Worm (Caenorhabditis elegans) whole organism, L3 larva: ENCODE data around the gene F49E10.2.

Experiments used
- R02D3.7 ChIP-seq: fragments of 150-350 bp; optimal IDR thresholded peaks from 2 replicates; lab custom pipeline; 2014; ENCODE audit warnings: missing biosample characterization, missing genetic modification characterization
- ZK546.5 ChIP-seq: sonication (generic microtip); optimal IDR thresholded peaks from 2 replicates; lab custom pipeline; 2017; ENCODE audit warnings: missing biosample characterization, missing genetic modification characterization
- aly-2 ChIP-seq: fragments of 150-350 bp; optimal IDR thresholded peaks from 2 replicates; lab custom pipeline; 2014; ENCODE audit warnings: missing biosample characterization, missing genetic modification characterization
- ama-1 ChIP-seq: fragments of 150-350 bp; optimal IDR thresholded peaks from 2 replicates; lab custom pipeline; 2018
- ceh-16 ChIP-seq: sonication (generic microtip); optimal IDR thresholded peaks from 2 replicates; lab custom pipeline; 2017; ENCODE audit warnings: missing biosample characterization, missing genetic modification characterization
- ceh-28 ChIP-seq: fragments of 150-350 bp; optimal IDR thresholded peaks from 2 replicates; lab custom pipeline; 2014; ENCODE audit warnings: missing biosample characterization, missing genetic modification reagents, missing genetic modification characterization
- ceh-82 ChIP-seq: fragments of 150-350 bp; optimal IDR thresholded peaks from 2 replicates; lab custom pipeline; 2014; ENCODE audit warnings: missing biosample characterization, missing genetic modification characterization
- ceh-9 ChIP-seq: sonication (generic microtip); optimal IDR thresholded peaks from 2 replicates; lab custom pipeline; 2018; ENCODE audit warnings: missing biosample characterization, missing genetic modification characterization
- daf-12 ChIP-seq: fragments of 150-350 bp; optimal IDR thresholded peaks from 2 replicates; lab custom pipeline; 2014; ENCODE audit warnings: missing biosample characterization, missing genetic modification reagents, missing genetic modification characterization
- elt-1 ChIP-seq: fragments of 150-350 bp; optimal IDR thresholded peaks from 2 replicates; lab custom pipeline; 2014; ENCODE audit warnings: missing biosample characterization, missing genetic modification characterization
- elt-2 ChIP-seq: sonication (generic microtip); optimal IDR thresholded peaks from 2 replicates; lab custom pipeline; 2016; ENCODE audit warnings: missing genetic modification reagents, mild to moderate bottlenecking, missing genetic modification characterization, missing compliant biosample characterization
- elt-3 ChIP-seq, 3 experiments: fragments of 150-350 bp in 1 of 3; sonication (generic microtip) in 2 of 3; optimal IDR thresholded peaks; 2 replicates in 2 of 3; 4 replicates in 1 of 3; lab custom pipeline; 2014 to 2017; ENCODE audit warnings: missing biosample characterization in 3 of 3, missing genetic modification characterization in 3 of 3
- fkh-10 ChIP-seq: sonication (generic microtip); optimal IDR thresholded peaks from 2 replicates; lab custom pipeline; 2017; ENCODE audit warnings: missing biosample characterization, missing genetic modification reagents, missing genetic modification characterization
- fkh-2 ChIP-seq: fragments of 150-350 bp; optimal IDR thresholded peaks from 2 replicates; lab custom pipeline; 2014; ENCODE audit warnings: missing biosample characterization, missing genetic modification reagents, missing genetic modification characterization
- fos-1 ChIP-seq: fragments of 150-350 bp; optimal IDR thresholded peaks from 2 replicates; lab custom pipeline; 2014; ENCODE audit warnings: missing biosample characterization, missing genetic modification characterization
- hmg-11 ChIP-seq: sonication (generic microtip); optimal IDR thresholded peaks from 2 replicates; lab custom pipeline; 2016; ENCODE audit warnings: missing genetic modification characterization, missing compliant biosample characterization
- jun-1 ChIP-seq: fragments of 150-350 bp; optimal IDR thresholded peaks from 2 replicates; lab custom pipeline; 2014; ENCODE audit warnings: missing biosample characterization, missing genetic modification reagents, missing genetic modification characterization
- lin-15B ChIP-seq: fragments of 150-350 bp; optimal IDR thresholded peaks from 2 replicates; lab custom pipeline; 2014; ENCODE audit warnings: missing biosample characterization, missing genetic modification characterization
- lsy-12 ChIP-seq: sonication (generic microtip); optimal IDR thresholded peaks from 2 replicates; lab custom pipeline; 2016; ENCODE audit warnings: mild to moderate bottlenecking, missing genetic modification characterization, missing compliant biosample characterization
- mml-1 ChIP-seq: fragments of 150-350 bp; sonication (generic microtip); optimal IDR thresholded peaks from 3 replicates; lab custom pipeline; 2014; ENCODE audit warnings: missing biosample characterization, missing genetic modification characterization
- nfya-1 ChIP-seq: sonication (generic microtip); optimal IDR thresholded peaks from 2 replicates; lab custom pipeline; 2017; ENCODE audit warnings: missing genetic modification characterization, mild to moderate bottlenecking, missing compliant biosample characterization, antibody characterized with exemption, moderate library complexity; ENCODE audit not compliant: insufficient read depth
- nhr-12 ChIP-seq: fragments of 150-350 bp; optimal IDR thresholded peaks from 2 replicates; lab custom pipeline; 2014; ENCODE audit warnings: missing biosample characterization, missing genetic modification characterization
- nhr-237 ChIP-seq: fragments of 150-350 bp; optimal IDR thresholded peaks from 2 replicates; lab custom pipeline; 2014; ENCODE audit warnings: missing biosample characterization, missing genetic modification characterization
- nhr-25 ChIP-seq: sonication (generic microtip); optimal IDR thresholded peaks from 2 replicates; lab custom pipeline; 2017; ENCODE audit warnings: missing biosample characterization, missing genetic modification characterization
- nhr-43 ChIP-seq: sonication (generic microtip); optimal IDR thresholded peaks from 2 replicates; lab custom pipeline; 2016; ENCODE audit warnings: mild to moderate bottlenecking, missing genetic modification characterization, missing compliant biosample characterization; ENCODE audit not compliant: poor library complexity, severe bottlenecking
- nhr-76 ChIP-seq: fragments of 150-350 bp; sonication (generic microtip); optimal IDR thresholded peaks from 5 replicates; lab custom pipeline; 2014; ENCODE audit warnings: missing biosample characterization, missing genetic modification characterization
- pha-4 ChIP-seq: fragments of 150-350 bp; optimal IDR thresholded peaks from 2 replicates; lab custom pipeline; 2014; ENCODE audit warnings: missing biosample characterization, missing genetic modification reagents, missing genetic modification characterization
- pqm-1 ChIP-seq: fragments of 150-350 bp; optimal IDR thresholded peaks from 2 replicates; lab custom pipeline; 2017; ENCODE audit warnings: missing biosample characterization, missing genetic modification characterization, inconsistent platforms
- sea-2 ChIP-seq: fragments of 150-350 bp; sonication (generic microtip); optimal IDR thresholded peaks from 4 replicates; lab custom pipeline; 2014; ENCODE audit warnings: missing biosample characterization, missing genetic modification reagents, missing genetic modification characterization
- snpc-4 ChIP-seq: fragments of 150-350 bp; optimal IDR thresholded peaks from 2 replicates; lab custom pipeline; 2014; ENCODE audit warnings: missing biosample characterization, missing genetic modification characterization
- tbx-2 ChIP-seq: sonication (generic microtip); optimal IDR thresholded peaks from 2 replicates; lab custom pipeline; 2016; ENCODE audit warnings: mild to moderate bottlenecking, missing genetic modification characterization, missing compliant biosample characterization
- unc-39 ChIP-seq: sonication (generic microtip); optimal IDR thresholded peaks from 4 replicates; lab custom pipeline; 2017; ENCODE audit warnings: missing biosample characterization, missing genetic modification characterization
- zag-1 ChIP-seq: fragments of 150-350 bp; optimal IDR thresholded peaks from 2 replicates; lab custom pipeline; 2014; ENCODE audit warnings: missing biosample characterization, missing genetic modification characterization
- ztf-11 ChIP-seq: fragments of 150-350 bp; optimal IDR thresholded peaks from 2 replicates; lab custom pipeline; 2014; ENCODE audit warnings: missing biosample characterization, missing genetic modification characterization
- ztf-4 ChIP-seq: fragments of 150-350 bp; optimal IDR thresholded peaks from 2 replicates; lab custom pipeline; 2014; ENCODE audit warnings: missing biosample characterization, missing genetic modification characterization

The F49E10.2 gene

ce11 chrX:5903896-5904295 is 13.7 kb downstream of the F49E10.2 start:
- TF ChIP-seq lsy-12: no peak
- no peak for TF ChIP-seq fos-1 (tag; lab: Kevin White, UChicago)
- TF ChIP-seq nfya-1 (tag; lab: Kevin White, UChicago): no peak
- no peak for TF ChIP-seq nhr-25
- TF ChIP-seq ceh-16: no peak
- no peak for TF ChIP-seq jun-1 (tag; lab: Kevin White, UChicago)
- TF ChIP-seq nhr-76 (tag; lab: Kevin White, UChicago): no peak
- no peak for TF ChIP-seq tbx-2
- TF ChIP-seq elt-2 (tag; lab: Kevin White, UChicago): no peak
- TF ChIP-seq, all 47 proteins: peak for 0

DNA sequence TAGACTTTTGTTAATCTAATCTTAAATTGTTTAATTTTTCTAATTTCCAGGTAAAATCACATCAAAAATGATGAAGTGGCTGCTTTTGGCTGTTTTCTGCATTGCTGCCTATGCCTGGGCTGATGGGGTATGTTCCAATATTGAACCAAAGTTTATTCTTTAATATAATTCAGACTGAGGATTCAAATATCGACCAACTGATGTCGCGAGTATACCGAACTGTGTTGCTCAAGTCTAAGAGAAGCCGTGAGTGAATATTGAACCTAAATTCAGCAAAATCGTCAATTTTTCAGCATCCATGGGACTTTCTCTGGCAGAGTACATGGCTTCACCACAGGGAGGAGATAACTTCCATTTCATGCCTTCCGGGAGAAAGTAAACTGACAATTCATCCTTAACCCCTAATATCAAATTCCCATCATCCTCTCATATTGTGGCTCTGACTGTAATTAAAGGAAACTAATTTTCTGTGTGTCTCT is 14.5 kb downstream of the F49E10.2 start, which contains the start of gene nlp-49:
nlp-49 (plus strand) TSS at position 51 of the 479 bp plus-strand sequence.
- TF ChIP-seq nhr-25: no peak
- no peak for TF ChIP-seq nfya-1 (tag; lab: Kevin White, UChicago)
- TF ChIP-seq lsy-12: no peak
- TF ChIP-seq ceh-82: no peak
- no peak for TF ChIP-seq unc-39
- no peak for TF ChIP-seq ceh-9 (tag; lab: Kevin White, UChicago)
- TF ChIP-seq lin-15B (tag; lab: Kevin White, UChicago): no peak
- TF ChIP-seq daf-12 (tag; lab: Kevin White, UChicago): no peak
- no peak for TF ChIP-seq ztf-4 (tag; lab: Kevin White, UChicago)
- no peak for TF ChIP-seq zag-1 (tag; lab: Kevin White, UChicago)

- TF ChIP-seq hmg-11 (tag; lab: Kevin White, UChicago) (no peak), elt-2 (tag; lab: Kevin White, UChicago) (no peak), mml-1 (tag; lab: Kevin White, UChicago) (no peak), aly-2 (tag; lab: Kevin White, UChicago) (no peak), ama-1 (no peak), nhr-237 (no peak), pqm-1 (tag; lab: Kevin White, UChicago) (no peak), pha-4 (tag; lab: Kevin White, UChicago) (no peak), sea-2 (GFP tag; lab: Kevin White, UChicago) (no peak)
Observed at ce11 chrX:5905764-5906163, 15.6 kb downstream of the F49E10.2 start.

DNA sequence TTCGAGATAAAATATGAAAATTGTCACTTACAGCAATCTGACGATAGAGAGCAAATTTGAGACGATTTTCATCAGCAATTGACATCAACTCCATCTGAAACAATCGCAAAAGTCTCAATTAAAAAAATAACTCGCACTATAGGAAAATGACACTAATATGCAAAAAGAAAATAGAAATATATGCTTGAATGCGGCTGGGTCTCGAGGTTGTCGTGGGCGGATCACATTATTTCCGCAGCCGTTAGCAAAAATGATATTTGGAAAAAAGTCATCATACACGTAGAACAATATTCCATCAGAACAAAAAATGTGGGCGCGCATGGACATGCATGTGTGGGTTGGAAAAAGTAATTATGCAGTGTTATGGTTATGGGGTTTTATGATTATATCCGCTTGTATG is 27.1 kb downstream of the F49E10.2 start, which contains the start of gene Y23B4A.1:
Y23B4A.1 (minus strand) TSS at position 101 of the 400 bp plus-strand sequence.
- no peak for TF ChIP-seq elt-1
- TF ChIP-seq snpc-4 (tag; lab: Kevin White, UChicago): no peak
- TF ChIP-seq mml-1 (tag; lab: Kevin White, UChicago): no peak
- TF ChIP-seq aly-2 (tag; lab: Kevin White, UChicago): no peak
- no peak for TF ChIP-seq pqm-1 (tag; lab: Kevin White, UChicago)
- TF ChIP-seq ZK546.5: no peak
- no peak for TF ChIP-seq ztf-11
- TF ChIP-seq tbx-2: no peak
- no peak for TF ChIP-seq pha-4 (tag; lab: Kevin White, UChicago)
- TF ChIP-seq sea-2 (GFP tag; lab: Kevin White, UChicago): no peak
- no peak for TF ChIP-seq lsy-12
- TF ChIP-seq ceh-28: no peak
- TF ChIP-seq fkh-10 (GFP tag; lab: Kevin White, UChicago): no peak
- TF ChIP-seq ceh-82: no peak
- no peak for TF ChIP-seq lin-15B (tag; lab: Kevin White, UChicago)
- no peak for TF ChIP-seq nhr-43 (tag; lab: Kevin White, UChicago)
- TF ChIP-seq nhr-237: no peak

DNA sequence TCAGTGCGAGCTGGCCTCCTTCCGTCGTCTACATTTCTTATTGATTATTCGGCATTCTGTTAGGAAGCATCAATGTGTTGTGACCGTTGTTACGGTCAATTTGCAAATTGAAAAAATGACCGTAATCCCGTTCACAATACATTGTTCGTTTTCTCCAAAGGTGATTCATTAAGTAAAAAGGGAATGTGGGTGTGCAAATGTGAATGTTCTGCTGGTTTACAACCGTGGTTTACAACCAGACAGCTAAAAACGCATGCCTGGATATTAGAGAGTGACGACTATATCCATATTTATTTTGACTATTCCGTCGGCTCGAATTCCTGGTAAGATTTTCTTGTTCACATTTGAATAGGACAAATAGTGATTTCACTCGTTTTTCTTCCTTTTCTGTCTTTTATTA is 28.9 kb downstream of the F49E10.2 start, which contains the start of gene capa-1:
capa-1 (plus strand) TSS at position 301 of the 400 bp plus-strand sequence.
- TF ChIP-seq pha-4 (tag; lab: Kevin White, UChicago) (no peak), elt-1 (no peak), sea-2 (GFP tag; lab: Kevin White, UChicago) (no peak), tbx-2 (no peak), R02D3.7 (no peak), daf-12 (tag; lab: Kevin White, UChicago) (no peak)

- TF ChIP-seq elt-1: no peak
- TF ChIP-seq fkh-2 (tag; lab: Kevin White, UChicago): no peak
- TF ChIP-seq tbx-2: no peak
- no peak for TF ChIP-seq nhr-237
- TF ChIP-seq fkh-10 (GFP tag; lab: Kevin White, UChicago): no peak
- no peak for TF ChIP-seq hmg-11 (tag; lab: Kevin White, UChicago)
- no peak for TF ChIP-seq nhr-43 (tag; lab: Kevin White, UChicago)
- TF ChIP-seq nfya-1 (tag; lab: Kevin White, UChicago): no peak
- TF ChIP-seq elt-3 (tag; optimal IDR thresholded peaks at IDR 0.05; lab: Kevin White, UChicago): no peak
- TF ChIP-seq ceh-9 (tag; lab: Kevin White, UChicago): no peak
- TF ChIP-seq nhr-12 (tag; lab: Kevin White, UChicago): no peak
Observed at ce11 chrX:5923672-5924071, 33.5 kb downstream of the F49E10.2 start.
